Fruit fly (Drosophila melanogaster): Measurements from ENCODE around the gene CG7443.

DNA sequence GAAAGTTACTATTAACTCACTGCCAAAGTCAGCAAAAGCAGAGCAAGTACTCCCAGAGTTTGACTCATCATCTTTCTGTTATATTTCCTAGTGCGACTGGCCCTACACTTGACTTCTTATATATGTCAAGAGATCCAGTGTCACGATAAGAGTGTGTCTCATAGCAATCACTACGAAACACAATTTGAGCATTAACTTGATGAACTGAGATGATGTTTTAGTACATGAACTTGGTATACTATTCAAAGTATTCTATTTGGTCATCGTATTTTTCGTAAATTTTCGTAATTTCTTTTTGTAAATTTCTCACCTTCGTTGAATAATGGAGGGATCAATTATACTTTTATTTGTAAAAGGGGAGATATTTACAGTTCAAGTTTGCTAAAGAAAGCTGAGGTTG lies 33.6 kb upstream of the CG7443 start, which contains the start of gene CG11672:
- TF ChIP-seq CG34367 (tag; optimal IDR thresholded peaks at IDR 0.05) (no peak), CG8301 (tag; optimal IDR thresholded peaks at IDR 0.05) (no peak), CG12605 (GFP tag; IDR thresholded peaks at IDR 0.05) (no peak), CG10348 (GFP tag; IDR thresholded peaks at IDR 0.05) (no peak), Snoo (tag; optimal IDR thresholded peaks at IDR 0.05) (no peak), EcR (GFP tag; optimal IDR thresholded peaks at IDR 0.05) (no peak), Pif1A (GFP tag; optimal IDR thresholded peaks at IDR 0.05) (no peak), Pif1B (GFP tag; optimal IDR thresholded peaks at IDR 0.05) (no peak), fd96Ca (GFP tag; IDR thresholded peaks at IDR 0.05) (no peak), CG32121 (GFP tag; IDR thresholded peaks at IDR 0.05) (no peak), CG14655 (GFP tag; optimal IDR thresholded peaks at IDR 0.05) (no peak), D1 (tag; optimal IDR thresholded peaks at IDR 0.05) (no peak), CG8159 (tag; optimal IDR thresholded peaks at IDR 0.05) (no peak), CG15710 (tag; optimal IDR thresholded peaks at IDR 0.05) (no peak)

Measured in whole organism, pupa.